Worm (Caenorhabditis elegans): ENCODE results near the gene C37C3.18.

The C37C3.18 gene

ce11 chrV:7893812-7894381 lies 39.1 kb downstream of the C37C3.18 start, which contains the start of gene F40A3.6:
TSS of gene F40A3.6 (minus strand) at chrV:7893862.
- no peak for TF ChIP-seq flt-1 (GFP tag; IDR thresholded peaks at IDR 0.05)
- TF ChIP-seq med-1 (GFP tag; optimal IDR thresholded peaks at IDR 0.05; ENCODE audit: insufficient read depth) = no peak
- TF ChIP-seq cog-1 (tag; optimal IDR thresholded peaks at IDR 0.05) = no peak
- TF ChIP-seq T22C8.4 (GFP tag; IDR thresholded peaks at IDR 0.05) = no peak
- no peak for TF ChIP-seq ztf-23 (GFP tag; IDR thresholded peaks at IDR 0.05)
- no peak for TF ChIP-seq tab-1 (GFP tag; IDR thresholded peaks at IDR 0.05)
- no peak for TF ChIP-seq ztf-29 (GFP tag; IDR thresholded peaks at IDR 0.05)
- TF ChIP-seq klf-2 (GFP tag; conservative IDR thresholded peaks at IDR 0.05) = no peak
- no peak for TF ChIP-seq ref-1 (GFP tag; conservative IDR thresholded peaks at IDR 0.05)

- TF ChIP-seq ztf-23 (GFP tag; IDR thresholded peaks at IDR 0.05) (no peak), tab-1 (GFP tag; IDR thresholded peaks at IDR 0.05) (no peak), klf-2 (GFP tag; conservative IDR thresholded peaks at IDR 0.05) (no peak), cog-1 (tag; optimal IDR thresholded peaks at IDR 0.05) (no peak), flt-1 (GFP tag; IDR thresholded peaks at IDR 0.05) (no peak), med-1 (GFP tag; optimal IDR thresholded peaks at IDR 0.05; ENCODE audit: insufficient read depth) (no peak), ztf-29 (GFP tag; IDR thresholded peaks at IDR 0.05) (no peak), T22C8.4 (GFP tag; IDR thresholded peaks at IDR 0.05) (no peak), ref-1 (GFP tag; conservative IDR thresholded peaks at IDR 0.05) (no peak)
These were observed 45.0 kb downstream of the C37C3.18 start, which contains the start of gene F40A3.7 for ce11 chrV:7899761-7900160. TSS of gene F40A3.7 (minus strand) at chrV:7899861.

ce11 chrV:7901222-7901621 lies 46.4 kb downstream of the C37C3.18 start:
- TF ChIP-seq tab-1 (GFP tag; IDR thresholded peaks at IDR 0.05) (no peak), med-1 (GFP tag; optimal IDR thresholded peaks at IDR 0.05; ENCODE audit: insufficient read depth) (no peak), ztf-23 (GFP tag; IDR thresholded peaks at IDR 0.05) (no peak), cog-1 (tag; optimal IDR thresholded peaks at IDR 0.05) (no peak), flt-1 (GFP tag; IDR thresholded peaks at IDR 0.05) (no peak), ztf-29 (GFP tag; IDR thresholded peaks at IDR 0.05) (no peak), klf-2 (GFP tag; conservative IDR thresholded peaks at IDR 0.05) (no peak), ref-1 (GFP tag; conservative IDR thresholded peaks at IDR 0.05) (no peak), T22C8.4 (GFP tag; IDR thresholded peaks at IDR 0.05) (no peak)

- TF ChIP-seq klf-2 (GFP tag; conservative IDR thresholded peaks at IDR 0.05) (no peak), cog-1 (tag; optimal IDR thresholded peaks at IDR 0.05) (no peak), ref-1 (GFP tag; conservative IDR thresholded peaks at IDR 0.05) (no peak), flt-1 (GFP tag; IDR thresholded peaks at IDR 0.05) (no peak), ztf-29 (GFP tag; IDR thresholded peaks at IDR 0.05) (no peak), T22C8.4 (GFP tag; IDR thresholded peaks at IDR 0.05) (no peak), med-1 (GFP tag; optimal IDR thresholded peaks at IDR 0.05; ENCODE audit: insufficient read depth) (no peak), ztf-23 (GFP tag; IDR thresholded peaks at IDR 0.05) (no peak), tab-1 (GFP tag; IDR thresholded peaks at IDR 0.05) (no peak)
These were observed 49.6 kb downstream of the C37C3.18 start for ce11 chrV:7904389-7904788.
